Fruit fly (Drosophila melanogaster) whole organism, embryonic: ENCODE measurements around the gene SrpRalpha.

Experiments used
- CG10209 ChIP-seq: fragments of 200-800 bp; sonication (Bioruptor generic); optimal IDR thresholded peaks from 3 replicates; lab custom pipeline; 2017; ENCODE audit warnings: missing biosample characterization, mild to moderate bottlenecking, missing genetic modification characterization, missing genetic modification reagents
- CG10462 ChIP-seq: fragments of 200-800 bp; sonication (Bioruptor generic); optimal IDR thresholded peaks from 2 replicates; lab custom pipeline; 2016; ENCODE audit warnings: missing biosample characterization, missing genetic modification characterization
- CG10979 ChIP-seq: fragments of 200-800 bp; sonication (Bioruptor generic); optimal IDR thresholded peaks from 2 replicates; lab custom pipeline; 2018; ENCODE audit warnings: missing biosample characterization, mild to moderate bottlenecking, missing genetic modification characterization, moderate library complexity
- CG12219 ChIP-seq: fragments of 200-800 bp; sonication (Bioruptor generic); optimal IDR thresholded peaks from 3 replicates; lab custom pipeline; 2018; ENCODE audit warnings: missing biosample characterization, mild to moderate bottlenecking, missing genetic modification characterization
- CG14050 ChIP-seq: fragments of 200-800 bp; sonication (Bioruptor generic); IDR thresholded peaks from 3 replicates; pipeline ENCODE4 v1.3.6; 2022; ENCODE audit warnings: missing biosample characterization, missing genetic modification characterization
- CG14860 ChIP-seq: fragments of 200-800 bp; sonication (Bioruptor generic); IDR thresholded peaks from 3 replicates; pipeline ENCODE4 v1.3.6; 2022; ENCODE audit warnings: missing biosample characterization, missing genetic modification characterization; ENCODE audit not compliant: partially characterized antibody
- CG15269 ChIP-seq: fragments of 200-800 bp; sonication (Bioruptor generic); optimal IDR thresholded peaks from 2 replicates; lab custom pipeline; 2018; ENCODE audit warnings: missing biosample characterization, mild to moderate bottlenecking, missing genetic modification characterization, moderate library complexity
- CG1603 ChIP-seq: fragments of 200-800 bp; sonication (Bioruptor generic); optimal IDR thresholded peaks from 2 replicates; lab custom pipeline; 2019; ENCODE audit warnings: missing biosample characterization, mild to moderate bottlenecking, missing genetic modification characterization, moderate library complexity
- CG16863 ChIP-seq: fragments of 200-800 bp; sonication (Bioruptor generic); optimal IDR thresholded peaks from 3 replicates; lab custom pipeline; 2016; ENCODE audit warnings: missing biosample characterization, missing genetic modification characterization
- CG2875 ChIP-seq: fragments of 200-800 bp; sonication (Bioruptor generic); optimal IDR thresholded peaks from 2 replicates; lab custom pipeline; 2017; ENCODE audit warnings: missing biosample characterization, mild to moderate bottlenecking, missing genetic modification characterization, missing genetic modification reagents
- CG30403 ChIP-seq: fragments of 200-800 bp; sonication (Bioruptor generic); optimal IDR thresholded peaks from 3 replicates; lab custom pipeline; 2016; ENCODE audit warnings: missing biosample characterization, missing genetic modification characterization
- CG31388 ChIP-seq: fragments of 200-800 bp; sonication (Bioruptor generic); optimal IDR thresholded peaks from 2 replicates; lab custom pipeline; 2016; ENCODE audit warnings: missing biosample characterization, missing genetic modification characterization
- CG31441 ChIP-seq: fragments of 200-800 bp; sonication (Bioruptor generic); IDR thresholded peaks from 2 replicates; pipeline ENCODE4 v1.3.6; 2022; ENCODE audit warnings: missing biosample characterization, missing genetic modification characterization
- CG32767 ChIP-seq: fragments of 200-800 bp; sonication (Bioruptor generic); IDR thresholded peaks from 2 replicates; pipeline ENCODE4 v1.3.6; 2022; ENCODE audit warnings: missing biosample characterization, missing genetic modification characterization
- CG34224 ChIP-seq: fragments of 200-800 bp; sonication (Bioruptor generic); IDR thresholded peaks from 3 replicates; pipeline ENCODE4 v1.3.6; 2022; ENCODE audit warnings: missing biosample characterization, missing genetic modification characterization; ENCODE audit not compliant: partially characterized antibody
- CG34376 ChIP-seq: fragments of 200-800 bp; sonication (Bioruptor generic); optimal IDR thresholded peaks from 2 replicates; lab custom pipeline; 2018; ENCODE audit warnings: missing biosample characterization, mild to moderate bottlenecking, missing genetic modification characterization
- CG3847 ChIP-seq: fragments of 200-800 bp; sonication (Bioruptor generic); IDR thresholded peaks from 2 replicates; pipeline ENCODE4 v1.3.6; 2022; ENCODE audit warnings: missing biosample characterization, missing genetic modification characterization
- CG4360 ChIP-seq: fragments of 200-800 bp; sonication (Bioruptor generic); IDR thresholded peaks from 2 replicates; pipeline ENCODE4 v1.3.6; 2022; ENCODE audit warnings: missing biosample characterization, missing genetic modification characterization
- CG4404 ChIP-seq: fragments of 200-800 bp; sonication (Bioruptor generic); IDR thresholded peaks from 2 replicates; pipeline ENCODE4 v1.3.6; 2022; ENCODE audit warnings: missing biosample characterization, missing genetic modification characterization
- CG6813 ChIP-seq: fragments of 200-800 bp; sonication (Bioruptor generic); optimal IDR thresholded peaks from 2 replicates; lab custom pipeline; 2017; ENCODE audit warnings: missing biosample characterization, missing genetic modification characterization, mild to moderate bottlenecking, moderate library complexity, missing genetic modification reagents
- CG7987 ChIP-seq: fragments of 200-800 bp; sonication (Bioruptor generic); optimal IDR thresholded peaks from 2 replicates; lab custom pipeline; 2018; ENCODE audit warnings: missing biosample characterization, mild to moderate bottlenecking, missing genetic modification characterization, moderate library complexity
- CG8478 ChIP-seq: fragments of >200 bp; optimal IDR thresholded peaks from 2 replicates; lab custom pipeline; 2018
- CG9609 ChIP-seq: fragments of 200-800 bp; sonication (Bioruptor generic); optimal IDR thresholded peaks from 3 replicates; lab custom pipeline; 2016; ENCODE audit warnings: missing biosample characterization, missing genetic modification characterization
- CG9876 ChIP-seq: fragments of 200-800 bp; sonication (Bioruptor generic); optimal IDR thresholded peaks from 2 replicates; lab custom pipeline; 2016; ENCODE audit warnings: missing biosample characterization, missing genetic modification characterization
- CHES-1-like ChIP-seq: fragments of 200-800 bp; sonication (Bioruptor generic); optimal IDR thresholded peaks from 2 replicates; lab custom pipeline; 2016; ENCODE audit warnings: missing biosample characterization, missing genetic modification characterization
- Camta ChIP-seq: fragments of 200-800 bp; sonication (Bioruptor generic); optimal IDR thresholded peaks from 2 replicates; lab custom pipeline; 2016; ENCODE audit warnings: missing biosample characterization, missing genetic modification characterization
- D19B ChIP-seq: fragments of 200-800 bp; sonication (Bioruptor generic); optimal IDR thresholded peaks from 2 replicates; lab custom pipeline; 2017; ENCODE audit warnings: missing biosample characterization, mild to moderate bottlenecking, missing genetic modification characterization
- Dip2 ChIP-seq: fragments of 200-800 bp; sonication (Bioruptor generic); IDR thresholded peaks from 2 replicates; pipeline ENCODE4 v1.3.6; 2022; ENCODE audit warnings: missing biosample characterization, missing genetic modification characterization
- Ets65A ChIP-seq: fragments of 200-800 bp; sonication (Bioruptor generic); peaks from one replicate; lab custom pipeline; 2016; ENCODE audit warnings: missing biosample characterization, missing genetic modification characterization
- GATAe ChIP-seq: fragments of 200-800 bp; sonication (Bioruptor generic); conservative IDR thresholded peaks from 2 replicates; pipeline ENCODE4 v1.3.6; 2022; ENCODE audit warnings: missing biosample characterization, missing genetic modification characterization
- Meics ChIP-seq: fragments of 200-800 bp; sonication (Bioruptor generic); optimal IDR thresholded peaks from 2 replicates; lab custom pipeline; 2017; ENCODE audit warnings: missing biosample characterization, mild to moderate bottlenecking, missing genetic modification characterization
- Nf-YB ChIP-seq: fragments of 200-800 bp; sonication (Bioruptor generic); optimal IDR thresholded peaks from 3 replicates; lab custom pipeline; 2019; ENCODE audit warnings: missing biosample characterization, mild to moderate bottlenecking, missing genetic modification characterization, moderate library complexity
- Ravus ChIP-seq: fragments of 200-800 bp; sonication (Bioruptor generic); IDR thresholded peaks from 2 replicates; pipeline ENCODE4 v1.3.6; 2022; ENCODE audit warnings: missing biosample characterization, missing genetic modification characterization
- Side ChIP-seq: fragments of 200-800 bp; sonication (Bioruptor generic); optimal IDR thresholded peaks from 2 replicates; lab custom pipeline; 2016; ENCODE audit warnings: missing biosample characterization, missing genetic modification characterization
- Sox100B ChIP-seq: fragments of 200-800 bp; sonication (Bioruptor generic); optimal IDR thresholded peaks from 3 replicates; lab custom pipeline; 2018; ENCODE audit warnings: missing biosample characterization, mild to moderate bottlenecking, missing genetic modification characterization
- Sry-β ChIP-seq: fragments of 200-800 bp; sonication (Bioruptor generic); optimal IDR thresholded peaks from 2 replicates; lab custom pipeline; 2018; ENCODE audit warnings: missing biosample characterization, mild to moderate bottlenecking, missing genetic modification characterization, moderate library complexity
- bbx ChIP-seq: fragments of 200-800 bp; sonication (Bioruptor generic); IDR thresholded peaks from 2 replicates; pipeline ENCODE4 v1.3.6; 2022; ENCODE audit warnings: missing biosample characterization, missing genetic modification characterization; ENCODE audit not compliant: partially characterized antibody
- caup ChIP-seq: fragments of 200-800 bp; sonication (Bioruptor generic); optimal IDR thresholded peaks from 3 replicates; lab custom pipeline; 2017; ENCODE audit warnings: missing biosample characterization, mild to moderate bottlenecking, missing genetic modification characterization, moderate library complexity; ENCODE audit not compliant: severe bottlenecking
- gro ChIP-seq: fragments of 200-800 bp; sonication (Bioruptor generic); optimal IDR thresholded peaks from 2 replicates; lab custom pipeline; 2016; ENCODE audit warnings: missing biosample characterization, missing genetic modification characterization
- hbn ChIP-seq: fragments of 200-800 bp; sonication (Bioruptor generic); IDR thresholded peaks from 2 replicates; pipeline ENCODE4 v1.3.6; 2022; ENCODE audit warnings: missing biosample characterization, missing genetic modification characterization; ENCODE audit not compliant: partially characterized antibody
- lola ChIP-seq, 3 experiments: fragments of >200 bp in 2 of 3; fragments of 200-800 bp in 1 of 3; sonication (Bioruptor generic) in 1 of 3; optimal IDR thresholded peaks; 2 replicates each; lab custom pipeline; 2017 to 2019; ENCODE audit warnings: missing biosample characterization in 3 of 3, missing genetic modification characterization in 3 of 3, mild to moderate bottlenecking in 1 of 3, moderate library complexity in 1 of 3
- mld ChIP-seq: fragments of 200-800 bp; sonication (Bioruptor generic); IDR thresholded peaks from 3 replicates; pipeline ENCODE4 v1.3.6; 2022; ENCODE audit warnings: missing biosample characterization, missing genetic modification characterization; ENCODE audit not compliant: partially characterized antibody
- pho ChIP-seq: fragments of 200-800 bp; sonication (Bioruptor generic); optimal IDR thresholded peaks from 2 replicates; lab custom pipeline; 2016; ENCODE audit warnings: missing biosample characterization, missing genetic modification characterization
- pnt ChIP-seq: fragments of 200-800 bp; sonication (Bioruptor generic); optimal IDR thresholded peaks from 3 replicates; lab custom pipeline; 2016; ENCODE audit warnings: missing biosample characterization, missing genetic modification characterization
- salm ChIP-seq: fragments of 200-800 bp; sonication (Bioruptor generic); optimal IDR thresholded peaks from 2 replicates; lab custom pipeline; 2018; ENCODE audit warnings: missing biosample characterization, mild to moderate bottlenecking, missing genetic modification characterization
- stwl ChIP-seq: fragments of 200-800 bp; sonication (Bioruptor generic); optimal IDR thresholded peaks from 3 replicates; lab custom pipeline; 2018; ENCODE audit warnings: missing biosample characterization, mild to moderate bottlenecking, missing genetic modification characterization, moderate library complexity
- trem ChIP-seq: fragments of 200-800 bp; optimal IDR thresholded peaks from 3 replicates; lab custom pipeline; 2019; ENCODE audit warnings: missing biosample characterization, mild to moderate bottlenecking, missing genetic modification characterization, moderate library complexity
- unc-4 ChIP-seq: fragments of 200-800 bp; sonication (Bioruptor generic); IDR thresholded peaks from 2 replicates; pipeline ENCODE4 v1.3.6; 2022; ENCODE audit warnings: missing biosample characterization, missing genetic modification characterization; ENCODE audit not compliant: partially characterized antibody
- vfl ChIP-seq: fragments of 200-800 bp; sonication (Bioruptor generic); optimal IDR thresholded peaks from 2 replicates; lab custom pipeline; 2016; ENCODE audit warnings: missing biosample characterization, missing genetic modification characterization
- wor ChIP-seq: fragments of 200-800 bp; sonication (Bioruptor generic); IDR thresholded peaks from 2 replicates; pipeline ENCODE4 v1.3.6; 2022; ENCODE audit warnings: missing biosample characterization, missing genetic modification characterization

Gene SrpRalpha

dm6 chrX:11095276-11095675, 33.6 kb downstream of the SrpRalpha start (continued):
- TF ChIP-seq pho (GFP tag; lab: Kevin White, UChicago): no peak
- TF ChIP-seq caup (GFP tag; lab: Kevin White, UChicago): no peak
- no peak for TF ChIP-seq CG4404 (GFP tag; lab: Robert Waterston, UW)
- TF ChIP-seq lola (GFP tag; optimal IDR thresholded peaks at IDR 0.05; lab: Kevin White, UChicago): no peak
- no peak for TF ChIP-seq CG10979 (tag; lab: Kevin White, UChicago)
- no peak for TF ChIP-seq trem
- TF ChIP-seq salm: no peak
- TF ChIP-seq Meics: no peak
- no peak for TF ChIP-seq Dip2
- no peak for TF ChIP-seq CG4360 (GFP tag; lab: Robert Waterston, UW)
- TF ChIP-seq, all 482 proteins: peak for 6

dm6 chrX:11092201-11092600, 36.7 kb downstream of the SrpRalpha start, which contains the start of gene CG2061:
TSS of gene CG2061 (plus strand) at chrX:11092492.
- TF ChIP-seq vfl (GFP tag; lab: Kevin White, UChicago): no peak
- peak; percentile 84 for TF ChIP-seq CG14860 (GFP tag; lab: Robert Waterston, UW)
- no peak for TF ChIP-seq Nf-YB
- no peak for TF ChIP-seq CG32767 (GFP tag; lab: Robert Waterston, UW)
- no peak for TF ChIP-seq mld (GFP tag; lab: Robert Waterston, UW)
- TF ChIP-seq bbx (GFP tag; lab: Robert Waterston, UW): peak; percentile 68
- TF ChIP-seq GATAe (GFP tag; lab: Robert Waterston, UW): no peak
- TF ChIP-seq CG30403: no peak
- TF ChIP-seq CG9609 (GFP tag; lab: Kevin White, UChicago): no peak
- TF ChIP-seq Camta (GFP tag; lab: Kevin White, UChicago): no peak
- no peak for TF ChIP-seq CG31388 (GFP tag; lab: Kevin White, UChicago)
- TF ChIP-seq CG10462: no peak
- no peak for TF ChIP-seq CG16863 (GFP tag; lab: Kevin White, UChicago)
- TF ChIP-seq CG8478 (lab: Kevin White, UChicago): no peak
- TF ChIP-seq CG31441: no peak
- no peak for TF ChIP-seq Sox100B (GFP tag; lab: Kevin White, UChicago)
- TF ChIP-seq stwl: peak; percentile 2
- no peak for TF ChIP-seq gro (GFP tag; lab: Kevin White, UChicago)
- TF ChIP-seq CHES-1-like (GFP tag; lab: Kevin White, UChicago): no peak
- TF ChIP-seq CG12219 (GFP tag; lab: Kevin White, UChicago): no peak
- TF ChIP-seq wor (GFP tag; lab: Robert Waterston, UW): no peak
- no peak for TF ChIP-seq CG15269 (tag; lab: Kevin White, UChicago)
- TF ChIP-seq unc-4 (GFP tag; lab: Robert Waterston, UW): peak; percentile 71
- TF ChIP-seq CG2875: no peak
- peak; percentile 58 for TF ChIP-seq hbn (GFP tag; lab: Robert Waterston, UW)
- no peak for TF ChIP-seq CG14050 (GFP tag; lab: Robert Waterston, UW)
- no peak for TF ChIP-seq D19B (GFP tag; lab: Kevin White, UChicago)
- TF ChIP-seq CG34376 (GFP tag; lab: Kevin White, UChicago): no peak
- no peak for TF ChIP-seq CG3847
- TF ChIP-seq Ets65A (GFP tag; lab: Kevin White, UChicago): no peak
- no peak for TF ChIP-seq CG1603 (tag; lab: Kevin White, UChicago)
- TF ChIP-seq pnt: no peak
- TF ChIP-seq CG9876 (GFP tag; lab: Kevin White, UChicago): no peak
- no peak for TF ChIP-seq Ravus (GFP tag; lab: Robert Waterston, UW)
- TF ChIP-seq Side: no peak
- TF ChIP-seq CG34224: peak; percentile 74
- no peak for TF ChIP-seq trem
- TF ChIP-seq Sry-β (GFP tag; lab: Kevin White, UChicago): no peak
- TF ChIP-seq CG7987 (GFP tag; lab: Kevin White, UChicago): no peak
- TF ChIP-seq CG10209: no peak
- no peak for TF ChIP-seq CG6813 (GFP tag; lab: Kevin White, UChicago)
